Worm (Caenorhabditis elegans): ENCODE data around the gene D1054.18.

The D1054.18 gene

ce11 chrV:10814333-10814732 is 13.3 kb upstream of the D1054.18 start:
- TF ChIP-seq unc-39 (tag; optimal IDR thresholded peaks at IDR 0.05) (no peak), zip-8 (tag; optimal IDR thresholded peaks at IDR 0.05) (no peak), drap-1 (GFP tag; optimal IDR thresholded peaks at IDR 0.05) (no peak), ceh-43 (GFP tag; optimal IDR thresholded peaks at IDR 0.05) (no peak)

- peak; percentile 81 for TF ChIP-seq ceh-39 (tag; optimal IDR thresholded peaks at IDR 0.05)
- no peak for TF ChIP-seq nhr-237 (tag; optimal IDR thresholded peaks at IDR 0.05)
- TF ChIP-seq mep-1 (tag; optimal IDR thresholded peaks at IDR 0.05): peak; percentile 27
- TF ChIP-seq ces-1 (GFP tag; optimal IDR thresholded peaks at IDR 0.05): no peak
- TF ChIP-seq elt-1 (tag; optimal IDR thresholded peaks at IDR 0.05; ENCODE audit: borderline replicate concordance, insufficient read depth): no peak
- no peak for TF ChIP-seq lin-32 (GFP tag; optimal IDR thresholded peaks at IDR 0.05)
- TF ChIP-seq hlh-1 (tag; optimal IDR thresholded peaks at IDR 0.05): no peak
These were observed 12.6 kb upstream of the D1054.18 start, which contains the start of the genes C29A12.1 and lig-1 for ce11 chrV:10813425-10814156. TSS of gene C29A12.1 (minus strand) at chrV:10813487. TSS of gene lig-1 (plus strand) at chrV:10814106.

DNA sequence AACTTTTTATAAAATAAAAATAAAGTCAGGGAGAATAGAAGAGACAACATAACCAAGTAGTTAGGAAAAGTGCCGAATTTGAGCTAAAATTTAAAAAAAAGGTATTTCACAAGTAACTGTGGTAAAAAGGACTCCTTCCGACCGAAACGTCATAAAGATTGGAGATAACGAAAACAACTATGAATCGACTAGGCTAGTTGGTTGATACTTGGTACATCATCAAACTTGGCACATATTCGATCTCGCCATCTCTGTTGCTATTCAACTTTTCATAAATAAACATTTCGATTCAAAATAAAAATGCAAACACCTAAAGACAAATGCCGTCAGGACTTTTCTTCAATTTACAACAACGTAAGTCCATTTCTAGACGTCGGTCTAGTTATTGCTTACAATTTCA is 10.8 kb upstream of the D1054.18 start, which contains the start of gene C29A12.22:
Gene C29A12.22 (plus strand): TSS at position 301 of the 400 bp plus-strand sequence.
- TF ChIP-seq lin-13 (tag; optimal IDR thresholded peaks at IDR 0.05): no peak
- no peak for TF ChIP-seq ceh-43 (GFP tag; optimal IDR thresholded peaks at IDR 0.05)
- no peak for TF ChIP-seq lin-32 (GFP tag; optimal IDR thresholded peaks at IDR 0.05)
- no peak for TF ChIP-seq hlh-1 (tag; optimal IDR thresholded peaks at IDR 0.05)
- no peak for TF ChIP-seq bed-3 (GFP tag; optimal IDR thresholded peaks at IDR 0.05)
- TF ChIP-seq ham-2 (GFP tag; optimal IDR thresholded peaks at IDR 0.05): no peak

ce11 chrV:10807862-10808327 is 6.9 kb upstream of the D1054.18 start, which contains the start of gene plrg-1:
TSS of gene plrg-1 (minus strand) at chrV:10807912.
- peak; percentile 90 for TF ChIP-seq ham-2 (GFP tag; optimal IDR thresholded peaks at IDR 0.05)
- no peak for TF ChIP-seq zip-8 (tag; optimal IDR thresholded peaks at IDR 0.05)
- peak; percentile 79 for TF ChIP-seq lin-32 (GFP tag; optimal IDR thresholded peaks at IDR 0.05)
- peak; percentile 11 for TF ChIP-seq blmp-1 (tag; optimal IDR thresholded peaks at IDR 0.05)
- TF ChIP-seq elt-3 (tag; optimal IDR thresholded peaks at IDR 0.05): no peak
- peak; percentile 1 for TF ChIP-seq ceh-39 (tag; optimal IDR thresholded peaks at IDR 0.05)
- peak; percentile 58 for TF ChIP-seq flh-1 (GFP tag; optimal IDR thresholded peaks at IDR 0.05)
- peak; percentile 89 for TF ChIP-seq lin-13 (tag; optimal IDR thresholded peaks at IDR 0.05)
- peak; percentile 93 for TF ChIP-seq ztf-11 (tag; optimal IDR thresholded peaks at IDR 0.05)
- no peak for TF ChIP-seq nhr-28 (tag; optimal IDR thresholded peaks at IDR 0.05)
- TF ChIP-seq mls-2 (tag; optimal IDR thresholded peaks at IDR 0.05): peak; percentile 93
- TF ChIP-seq M03D4.4 (tag; optimal IDR thresholded peaks at IDR 0.05): peak; percentile 88
- TF ChIP-seq ceh-83 (GFP tag; optimal IDR thresholded peaks at IDR 0.05): peak; percentile 48
- TF ChIP-seq mab-5 (tag; optimal IDR thresholded peaks at IDR 0.05): peak; percentile 76
- TF ChIP-seq lsy-2 (tag; optimal IDR thresholded peaks at IDR 0.05): peak; percentile 76
- TF ChIP-seq nhr-237 (tag; optimal IDR thresholded peaks at IDR 0.05): peak; percentile 79
- TF ChIP-seq nhr-12 (tag; optimal IDR thresholded peaks at IDR 0.05): peak; percentile 77
- TF ChIP-seq bed-3 (GFP tag; optimal IDR thresholded peaks at IDR 0.05): peak; percentile 67
- TF ChIP-seq hlh-1 (tag; optimal IDR thresholded peaks at IDR 0.05): peak; percentile 71
- TF ChIP-seq ceh-43 (GFP tag; optimal IDR thresholded peaks at IDR 0.05): peak; percentile 88
- TF ChIP-seq unc-120 (tag; optimal IDR thresholded peaks at IDR 0.05; ENCODE audit: poor library complexity, severe bottlenecking): peak; percentile 80
- TF ChIP-seq tbx-8 (GFP tag; optimal IDR thresholded peaks at IDR 0.05): no peak
- TF ChIP-seq elt-1 (tag; optimal IDR thresholded peaks at IDR 0.05; ENCODE audit: borderline replicate concordance, insufficient read depth): peak; percentile 33
- TF ChIP-seq cnd-1 (tag; optimal IDR thresholded peaks at IDR 0.05): peak; percentile 89
- TF ChIP-seq mep-1 (tag; optimal IDR thresholded peaks at IDR 0.05): peak; percentile 94
- peak; percentile 95 for TF ChIP-seq pha-4 (tag; optimal IDR thresholded peaks at IDR 0.05)
- peak; percentile 78 for TF ChIP-seq nhr-76 (tag; optimal IDR thresholded peaks at IDR 0.05)
- TF ChIP-seq drap-1 (GFP tag; optimal IDR thresholded peaks at IDR 0.05): peak; percentile 90
- TF ChIP-seq sem-2 (GFP tag; optimal IDR thresholded peaks at IDR 0.05): peak; percentile 47
- TF ChIP-seq ces-1 (GFP tag; optimal IDR thresholded peaks at IDR 0.05): peak; percentile 74
- TF ChIP-seq unc-39 (tag; optimal IDR thresholded peaks at IDR 0.05): peak; percentile 49
- no peak for TF ChIP-seq snpc-4 (tag; optimal IDR thresholded peaks at IDR 0.05)
- peak; percentile 40 for TF ChIP-seq nhr-2 (tag; optimal IDR thresholded peaks at IDR 0.05)
- peak; percentile 94 for TF ChIP-seq sptf-1 (tag; optimal IDR thresholded peaks at IDR 0.05)
- peak; percentile 25 for TF ChIP-seq unc-62 (GFP tag; optimal IDR thresholded peaks at IDR 0.05)

All from whole organism, mixed stage, embryonic.